Worm (Caenorhabditis elegans): Measurements from ENCODE around the gene ets-4.

- TF ChIP-seq pqm-1 (tag; optimal IDR thresholded peaks at IDR 0.05) = no peak
- no peak for TF ChIP-seq che-1 (tag; optimal IDR thresholded peaks at IDR 0.05)
- no peak for TF ChIP-seq pha-4 (tag; optimal IDR thresholded peaks at IDR 0.05)
Measured at ce11 chrX:6505008-6505407, 13.7 kb upstream of the ets-4 start, which contains the start of gene cdf-1.
